Fruit fly (Drosophila melanogaster) whole organism, pupa: Measurements from ENCODE around the gene Dnaaf5.

ENCODE experiments used
- CG10348 ChIP-seq: fragments of 200-800 bp; sonication (Bioruptor generic); IDR thresholded peaks from 2 replicates; pipeline ENCODE4 v1.3.6; 2022; ENCODE audit warnings: missing biosample characterization, missing genetic modification characterization
- CG12605 ChIP-seq: fragments of 200-800 bp; sonication (Bioruptor generic); IDR thresholded peaks from 2 replicates; pipeline ENCODE4 v1.3.6; 2022; ENCODE audit warnings: missing biosample characterization, missing genetic modification characterization
- CG14655 ChIP-seq: fragments of 200-800 bp; sonication (Bioruptor generic); optimal IDR thresholded peaks from 3 replicates; lab custom pipeline; 2017; ENCODE audit warnings: mild to moderate bottlenecking, missing biosample characterization, missing genetic modification reagents, missing genetic modification characterization
- CG15710 ChIP-seq: fragments of 200-800 bp; sonication (Bioruptor generic); optimal IDR thresholded peaks from 2 replicates; lab custom pipeline; 2018; ENCODE audit warnings: missing biosample characterization, mild to moderate bottlenecking, missing genetic modification characterization, moderate library complexity
- CG34367 ChIP-seq: fragments of 200-800 bp; sonication (Bioruptor generic); optimal IDR thresholded peaks from 2 replicates; lab custom pipeline; 2018; ENCODE audit warnings: missing biosample characterization, mild to moderate bottlenecking, missing genetic modification characterization
- CG8159 ChIP-seq: fragments of 200-800 bp; sonication (Bioruptor generic); optimal IDR thresholded peaks from 3 replicates; lab custom pipeline; 2018; ENCODE audit warnings: missing biosample characterization, mild to moderate bottlenecking, missing genetic modification characterization, moderate library complexity
- D1 ChIP-seq: fragments of 200-800 bp; sonication (Bioruptor generic); optimal IDR thresholded peaks from 2 replicates; lab custom pipeline; 2018; ENCODE audit warnings: missing biosample characterization, mild to moderate bottlenecking, missing genetic modification characterization, moderate library complexity
- gl ChIP-seq: fragments of 200-800 bp; sonication (Bioruptor generic); optimal IDR thresholded peaks from 2 replicates; lab custom pipeline; 2018; ENCODE audit warnings: missing biosample characterization, mild to moderate bottlenecking, missing genetic modification characterization

dm6 chr3R:14327113-14327466 is 34.5 kb downstream of the Dnaaf5 start:
- TF ChIP-seq D1: no peak
- no peak for TF ChIP-seq CG12605 (GFP tag; lab: Robert Waterston, UW)
- TF ChIP-seq gl (tag; lab: Kevin White, UChicago): no peak
- TF ChIP-seq CG10348: no peak
- no peak for TF ChIP-seq CG8159
- TF ChIP-seq CG15710 (tag; lab: Kevin White, UChicago): no peak
- TF ChIP-seq CG34367: no peak
- TF ChIP-seq CG14655 (GFP tag; lab: Kevin White, UChicago): no peak
